Worm (Caenorhabditis elegans) whole organism, midembryonic: Measurements from ENCODE around the gene chtb-3.

ENCODE experiments used
- cog-1 ChIP-seq: sonication (generic microtip); optimal IDR thresholded peaks from 2 replicates; lab custom pipeline; 2016; ENCODE audit warnings: missing genetic modification characterization, missing compliant biosample characterization
- flt-1 ChIP-seq: fragments of 200-800 bp; sonication (Bioruptor generic); IDR thresholded peaks from 2 replicates; pipeline ENCODE4 v1.3.6; 2022; ENCODE audit warnings: missing genetic modification characterization, missing compliant biosample characterization
- klf-2 ChIP-seq: fragments of 200-800 bp; sonication (Bioruptor generic); conservative IDR thresholded peaks from 2 replicates; pipeline ENCODE4 v1.3.6; 2022; ENCODE audit warnings: missing genetic modification reagents, missing genetic modification characterization, missing compliant biosample characterization

- TF ChIP-seq klf-2 (GFP tag; lab: Robert Waterston, UW) = no peak
- TF ChIP-seq flt-1 = no peak
- TF ChIP-seq cog-1 (tag; lab: Kevin White, UChicago) = no peak
Measured at ce11 chrX:6337338-6337737, 17.9 kb upstream of the chtb-3 start.
